Worm (Caenorhabditis elegans) whole organism, mixed stage, embryonic: ENCODE data around the gene dpf-6.

Experiments
- blmp-1 ChIP-seq: fragments of 150-350 bp; optimal IDR thresholded peaks from 2 replicates; lab custom pipeline; 2014; ENCODE audit warnings: missing biosample characterization, missing genetic modification characterization
- ceh-43 ChIP-seq: fragments of 200-800 bp; sonication (Bioruptor generic); optimal IDR thresholded peaks from 2 replicates; lab custom pipeline; 2018; ENCODE audit warnings: mild to moderate bottlenecking, missing genetic modification characterization, moderate library complexity, missing compliant biosample characterization
- flh-1 ChIP-seq: fragments of 200-800 bp; sonication (Bioruptor generic); optimal IDR thresholded peaks from 2 replicates; lab custom pipeline; 2018; ENCODE audit warnings: mild to moderate bottlenecking, missing genetic modification characterization, moderate library complexity, missing compliant biosample characterization
- hlh-1 ChIP-seq: fragments of 150-350 bp; optimal IDR thresholded peaks from 2 replicates; lab custom pipeline; 2014; ENCODE audit warnings: missing biosample characterization, missing genetic modification reagents, missing genetic modification characterization
- mep-1 ChIP-seq: fragments of 150-350 bp; optimal IDR thresholded peaks from 2 replicates; lab custom pipeline; 2017; ENCODE audit warnings: missing biosample characterization, missing genetic modification reagents, missing genetic modification characterization, inconsistent platforms
- mls-2 ChIP-seq: sonication (generic microtip); optimal IDR thresholded peaks from 2 replicates; lab custom pipeline; 2016; ENCODE audit warnings: mild to moderate bottlenecking, missing genetic modification characterization, moderate library complexity, missing compliant biosample characterization
- nhr-28 ChIP-seq: fragments of 150-350 bp; optimal IDR thresholded peaks from 2 replicates; lab custom pipeline; 2014; ENCODE audit warnings: missing biosample characterization, missing genetic modification characterization
- pha-4 ChIP-seq: fragments of 150-350 bp; optimal IDR thresholded peaks from 2 replicates; lab custom pipeline; 2018; ENCODE audit warnings: missing biosample characterization, missing genetic modification reagents, missing genetic modification characterization
- snpc-4 ChIP-seq: fragments of 150-350 bp; optimal IDR thresholded peaks from 2 replicates; lab custom pipeline; 2014; ENCODE audit warnings: missing biosample characterization, missing genetic modification characterization
- sptf-1 ChIP-seq: sonication (generic microtip); optimal IDR thresholded peaks from 2 replicates; lab custom pipeline; 2017; ENCODE audit warnings: mild to moderate bottlenecking, missing genetic modification characterization, moderate library complexity, missing compliant biosample characterization
- unc-62 ChIP-seq: fragments of 150-350 bp; optimal IDR thresholded peaks from 2 replicates; lab custom pipeline; 2014; ENCODE audit warnings: missing biosample characterization, missing genetic modification reagents, missing genetic modification characterization
- ztf-11 ChIP-seq: fragments of 150-350 bp; optimal IDR thresholded peaks from 2 replicates; lab custom pipeline; 2014; ENCODE audit warnings: missing biosample characterization, missing genetic modification characterization

- no peak for TF ChIP-seq mls-2 (tag; lab: Kevin White, UChicago)
- no peak for TF ChIP-seq nhr-28 (tag; lab: Kevin White, UChicago)
- TF ChIP-seq snpc-4, result no peak
- no peak for TF ChIP-seq unc-62 (GFP tag; lab: Kevin White, UChicago)
- TF ChIP-seq ceh-43 (GFP tag; lab: Kevin White, UChicago), result no peak
- no peak for TF ChIP-seq ztf-11
- TF ChIP-seq mep-1, result no peak
- TF ChIP-seq pha-4, result no peak
- no peak for TF ChIP-seq hlh-1 (tag; lab: Kevin White, UChicago)
- TF ChIP-seq sptf-1 (tag; lab: Kevin White, UChicago), result no peak
- no peak for TF ChIP-seq flh-1
- no peak for TF ChIP-seq blmp-1 (tag; lab: Kevin White, UChicago)
Observed at ce11 chrIII:8027942-8028341, 10.1 kb upstream of the dpf-6 start, which contains the start of gene mdt-30.
